Worm (Caenorhabditis elegans): ENCODE results near the gene gmap-1.

DNA sequence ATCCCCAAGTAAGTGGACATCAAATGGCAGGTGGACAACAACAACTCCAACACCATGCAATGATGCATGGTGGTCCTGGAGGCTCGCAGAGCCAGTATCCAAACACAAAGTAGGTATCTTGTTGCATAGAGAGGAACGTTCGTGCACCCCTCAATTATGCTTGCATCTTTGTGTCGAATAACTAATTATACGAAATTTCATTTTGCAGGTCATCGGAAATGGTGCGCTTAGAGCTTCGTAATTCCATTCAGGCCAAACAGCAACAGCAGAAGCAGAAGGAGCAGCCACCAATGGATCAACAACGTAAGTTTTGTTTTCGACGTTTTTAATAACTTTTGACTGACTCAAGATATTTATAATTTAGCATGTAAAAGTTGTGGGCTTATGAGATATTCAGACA, 18.4 kb downstream of the gmap-1 start:
- TF ChIP-seq pqm-1 (tag; optimal IDR thresholded peaks at IDR 0.05) (no peak), egl-27 (tag; optimal IDR thresholded peaks at IDR 0.05) (no peak), ZK546.5 (tag; optimal IDR thresholded peaks at IDR 0.05) (no peak), aly-2 (tag; optimal IDR thresholded peaks at IDR 0.05) (no peak), ztf-4 (tag; optimal IDR thresholded peaks at IDR 0.05) (no peak), nhr-25 (tag; optimal IDR thresholded peaks at IDR 0.05) (no peak), mdl-1 (tag; optimal IDR thresholded peaks at IDR 0.05) (no peak), nhr-23 (tag; optimal IDR thresholded peaks at IDR 0.05) (no peak), fkh-2 (tag; optimal IDR thresholded peaks at IDR 0.05) (no peak), nhr-77 (tag; optimal IDR thresholded peaks at IDR 0.05) (no peak), ceh-16 (tag; optimal IDR thresholded peaks at IDR 0.05) (no peak)

Measured in whole organism, L3 larva.